Fruit fly (Drosophila melanogaster) S2 (cell line): Measurements from ENCODE around the gene CG3448.

Experiments
- CG8478 ChIP-seq: fragments of >200 bp; optimal IDR thresholded peaks from 2 replicates; lab custom pipeline; 2018
- CTCF ChIP-seq, 2 experiments: fragments of >200 bp; optimal IDR thresholded peaks; 2 replicates each; lab custom pipeline; 2018

- no peak for TF ChIP-seq CTCF (optimal IDR thresholded peaks at IDR 0.05; lab: Kevin White, UChicago)
- no peak for TF ChIP-seq CG8478 (lab: Kevin White, UChicago)
Observed at dm6 chr3L:9497249-9497648, 45.9 kb upstream of the CG3448 start.
